Fruit fly (Drosophila melanogaster): ENCODE results near the gene Acp98AB.

Gene Acp98AB

DNA sequence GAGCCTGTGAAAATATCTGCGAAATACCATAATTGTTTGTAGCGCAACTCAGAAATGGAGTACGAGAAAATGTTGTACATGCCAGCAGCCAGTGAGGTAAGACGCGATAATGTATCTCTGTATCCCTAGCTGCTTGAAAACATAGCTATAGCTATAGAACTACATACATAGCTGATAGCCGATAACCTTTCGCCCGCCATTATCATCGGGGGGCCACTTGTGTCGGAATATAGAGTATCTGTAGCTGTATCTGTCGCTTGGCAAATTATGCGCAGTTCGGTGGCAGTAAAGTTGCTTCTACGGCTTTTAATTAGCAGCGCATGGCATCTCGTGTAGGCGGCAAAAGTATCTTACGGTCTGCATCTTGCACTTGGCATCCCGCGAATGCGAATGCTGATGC lies 42.4 kb downstream of the Acp98AB start:
- TF ChIP-seq cnc (optimal IDR thresholded peaks at IDR 0.05) (no peak), CG5204 (GFP tag; optimal IDR thresholded peaks at IDR 0.05) (no peak), Crg-1 (GFP tag; optimal IDR thresholded peaks at IDR 0.05) (no peak), CG11617 (GFP tag; optimal IDR thresholded peaks at IDR 0.05) (no peak), kay (GFP tag; ENCODE audit: borderline replicate concordance) (no peak), bab1 (GFP tag; optimal IDR thresholded peaks at IDR 0.05) (no peak), CG12768 (GFP tag; optimal IDR thresholded peaks at IDR 0.05) (no peak), CG1620 (GFP tag; optimal IDR thresholded peaks at IDR 0.05) (no peak), pad (GFP tag; optimal IDR thresholded peaks at IDR 0.05) (no peak), cic (GFP tag; optimal IDR thresholded peaks at IDR 0.05) (no peak), toe (GFP tag; optimal IDR thresholded peaks at IDR 0.05) (no peak), CG7045 (GFP tag; optimal IDR thresholded peaks at IDR 0.05) (no peak), CG7101 (tag; optimal IDR thresholded peaks at IDR 0.05) (no peak), CG14711 (tag; optimal IDR thresholded peaks at IDR 0.05) (no peak), Clk (GFP tag; optimal IDR thresholded peaks at IDR 0.05) (no peak), Hr96 (GFP tag; optimal IDR thresholded peaks at IDR 0.05) (no peak), CG33017 (tag; optimal IDR thresholded peaks at IDR 0.05) (no peak), tj (GFP tag; optimal IDR thresholded peaks at IDR 0.05) (no peak)

DNA sequence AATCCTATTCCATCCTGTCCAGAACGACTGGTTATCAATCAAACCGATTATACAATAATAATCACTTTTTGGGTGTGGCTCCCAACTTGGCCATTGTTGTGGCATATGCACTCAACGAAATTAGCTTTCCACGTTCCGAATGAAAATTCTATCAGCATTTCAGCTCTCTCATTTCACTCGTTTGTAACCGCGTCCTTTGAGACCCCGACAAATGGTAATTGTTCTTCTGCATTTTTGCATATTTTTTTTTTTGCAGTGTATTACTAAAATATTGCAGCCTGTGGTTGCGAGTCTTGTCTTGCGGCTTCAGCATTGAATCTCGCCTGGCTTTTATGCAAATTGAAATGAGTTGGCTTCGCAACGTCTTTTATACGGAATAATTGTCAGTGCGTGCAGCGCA lies 43.6 kb downstream of the Acp98AB start:
- TF ChIP-seq Clk (GFP tag; optimal IDR thresholded peaks at IDR 0.05), result no peak
- TF ChIP-seq Hr96 (GFP tag; optimal IDR thresholded peaks at IDR 0.05), result no peak
- TF ChIP-seq CG1620 (GFP tag; optimal IDR thresholded peaks at IDR 0.05), result no peak
- no peak for TF ChIP-seq CG7101 (tag; optimal IDR thresholded peaks at IDR 0.05)
- TF ChIP-seq CG7045 (GFP tag; optimal IDR thresholded peaks at IDR 0.05), result no peak
- TF ChIP-seq Mnt (GFP tag; optimal IDR thresholded peaks at IDR 0.05), result no peak
- no peak for TF ChIP-seq ovo (GFP tag; optimal IDR thresholded peaks at IDR 0.05)
- no peak for TF ChIP-seq toe (GFP tag; optimal IDR thresholded peaks at IDR 0.05)
- TF ChIP-seq kay (GFP tag; ENCODE audit: borderline replicate concordance), result no peak
- TF ChIP-seq CG33017 (tag; optimal IDR thresholded peaks at IDR 0.05), result no peak
- TF ChIP-seq pad (GFP tag; optimal IDR thresholded peaks at IDR 0.05), result no peak

DNA sequence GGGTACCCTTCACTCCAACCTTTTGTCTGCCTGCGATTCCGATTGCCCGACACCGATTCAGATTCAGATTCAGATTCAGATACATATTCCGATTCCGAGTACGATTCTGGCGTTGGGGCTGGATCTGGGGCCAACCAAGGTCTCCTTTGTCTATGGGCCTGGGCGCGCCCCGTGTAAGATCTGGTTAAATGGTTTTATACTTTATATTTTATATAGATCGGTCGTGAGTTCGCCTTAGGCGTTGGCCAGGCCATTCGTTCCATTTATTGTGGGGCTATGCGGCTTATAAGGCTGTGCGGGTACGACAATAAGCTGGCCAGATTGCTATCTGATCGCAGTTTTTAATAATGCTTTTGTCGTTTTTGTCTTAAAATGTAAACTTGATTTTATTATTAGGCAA lies 45.3 kb downstream of the Acp98AB start:
- TF ChIP-seq bab1 (GFP tag; optimal IDR thresholded peaks at IDR 0.05) (no peak), CG7045 (GFP tag; optimal IDR thresholded peaks at IDR 0.05) (no peak), CG1620 (GFP tag; optimal IDR thresholded peaks at IDR 0.05) (no peak), Clk (GFP tag; optimal IDR thresholded peaks at IDR 0.05) (no peak), kay (GFP tag; ENCODE audit: borderline replicate concordance) (no peak), Mnt (GFP tag; optimal IDR thresholded peaks at IDR 0.05) (no peak), CG33017 (tag; optimal IDR thresholded peaks at IDR 0.05) (no peak), CG12768 (GFP tag; optimal IDR thresholded peaks at IDR 0.05) (no peak), CG5204 (GFP tag; optimal IDR thresholded peaks at IDR 0.05) (no peak), cic (GFP tag; optimal IDR thresholded peaks at IDR 0.05) (no peak), cnc (optimal IDR thresholded peaks at IDR 0.05) (no peak), Crg-1 (GFP tag; optimal IDR thresholded peaks at IDR 0.05) (no peak), CG7101 (tag; optimal IDR thresholded peaks at IDR 0.05) (no peak), toe (GFP tag; optimal IDR thresholded peaks at IDR 0.05) (no peak), CG11617 (GFP tag; optimal IDR thresholded peaks at IDR 0.05) (no peak), ovo (GFP tag; optimal IDR thresholded peaks at IDR 0.05) (no peak), pad (GFP tag; optimal IDR thresholded peaks at IDR 0.05) (no peak), Hr96 (GFP tag; optimal IDR thresholded peaks at IDR 0.05) (no peak), CG14711 (tag; optimal IDR thresholded peaks at IDR 0.05) (no peak), tj (GFP tag; optimal IDR thresholded peaks at IDR 0.05) (no peak)

DNA sequence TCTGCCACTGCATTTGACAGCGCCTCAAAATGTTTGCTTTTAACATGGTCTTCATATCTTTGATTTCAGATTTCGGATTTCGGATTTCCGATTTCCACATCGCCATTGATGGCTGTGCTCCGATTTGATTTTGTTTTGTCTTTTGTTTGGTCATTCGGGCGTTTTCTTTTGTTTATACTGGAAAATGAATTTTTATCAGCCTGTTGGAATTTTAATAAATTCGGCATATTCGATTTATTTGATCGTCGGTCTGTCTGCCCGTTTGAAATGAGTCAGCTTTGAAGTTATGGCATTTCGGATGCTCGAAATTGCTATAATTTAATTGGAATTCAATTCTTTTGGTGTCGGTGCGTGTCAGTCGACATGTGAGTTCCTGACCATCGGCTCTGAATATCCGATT lies 46.0 kb downstream of the Acp98AB start:
- TF ChIP-seq toe (GFP tag; optimal IDR thresholded peaks at IDR 0.05) (no peak), CG1620 (GFP tag; optimal IDR thresholded peaks at IDR 0.05) (no peak), bab1 (GFP tag; optimal IDR thresholded peaks at IDR 0.05) (no peak), CG5204 (GFP tag; optimal IDR thresholded peaks at IDR 0.05) (no peak), CG7101 (tag; optimal IDR thresholded peaks at IDR 0.05) (no peak), Clk (GFP tag; optimal IDR thresholded peaks at IDR 0.05) (no peak), Crg-1 (GFP tag; optimal IDR thresholded peaks at IDR 0.05) (no peak), CG14711 (tag; optimal IDR thresholded peaks at IDR 0.05) (no peak), Hr96 (GFP tag; optimal IDR thresholded peaks at IDR 0.05) (no peak), kay (GFP tag; ENCODE audit: borderline replicate concordance) (no peak), CG12768 (GFP tag; optimal IDR thresholded peaks at IDR 0.05) (no peak), cic (GFP tag; optimal IDR thresholded peaks at IDR 0.05) (no peak)
